Worm (Caenorhabditis elegans) whole organism, L2 larva: Measurements from ENCODE around the gene msp-49.
A peak's percentile ranks its signal among the peaks of the same experiment; 100 is the strongest.

Experiments used
- C34F6.9 ChIP-seq: fragments of 150-350 bp; optimal IDR thresholded peaks from 2 replicates; lab custom pipeline; 2014; ENCODE audit warnings: missing biosample characterization, missing genetic modification characterization
- F13H6.1 ChIP-seq: sonication (generic microtip); optimal IDR thresholded peaks from 2 replicates; lab custom pipeline; 2016; ENCODE audit warnings: missing genetic modification characterization, missing compliant biosample characterization
- ZK546.5 ChIP-seq: sonication (generic microtip); optimal IDR thresholded peaks from 2 replicates; lab custom pipeline; 2017; ENCODE audit warnings: missing biosample characterization, missing genetic modification characterization
- alr-1 ChIP-seq: fragments of 150-350 bp; optimal IDR thresholded peaks from 2 replicates; lab custom pipeline; 2014; ENCODE audit warnings: missing biosample characterization, missing genetic modification characterization
- aly-2 ChIP-seq: fragments of 150-350 bp; optimal IDR thresholded peaks from 2 replicates; lab custom pipeline; 2014; ENCODE audit warnings: missing biosample characterization, missing genetic modification characterization
- blmp-1 ChIP-seq: sonication (generic microtip); optimal IDR thresholded peaks from 2 replicates; lab custom pipeline; 2017; ENCODE audit warnings: missing genetic modification characterization, mild to moderate bottlenecking, missing compliant biosample characterization, antibody characterized with exemption, moderate library complexity; ENCODE audit not compliant: insufficient read depth
- ceh-16 ChIP-seq: fragments of 150-350 bp; optimal IDR thresholded peaks from 2 replicates; lab custom pipeline; 2014; ENCODE audit warnings: missing biosample characterization, missing genetic modification characterization
- dmd-4 ChIP-seq: sonication (generic microtip); optimal IDR thresholded peaks from 2 replicates; lab custom pipeline; 2017; ENCODE audit warnings: missing biosample characterization, missing genetic modification characterization
- egl-27 ChIP-seq: sonication (generic microtip); optimal IDR thresholded peaks from 3 replicates; lab custom pipeline; 2017; ENCODE audit warnings: missing biosample characterization, missing genetic modification reagents, missing genetic modification characterization
- fos-1 ChIP-seq: fragments of 150-350 bp; optimal IDR thresholded peaks from 2 replicates; lab custom pipeline; 2014; ENCODE audit warnings: missing biosample characterization, missing genetic modification characterization
- gmeb-1 ChIP-seq: fragments of 150-350 bp; optimal IDR thresholded peaks from 2 replicates; lab custom pipeline; 2014; ENCODE audit warnings: missing biosample characterization, missing genetic modification characterization
- lin-11 ChIP-seq: fragments of 150-350 bp; sonication (generic microtip); optimal IDR thresholded peaks from 2 replicates; lab custom pipeline; 2014; ENCODE audit warnings: missing biosample characterization, missing genetic modification characterization, inconsistent platforms, mixed read lengths
- lin-13 ChIP-seq: fragments of 150-350 bp; optimal IDR thresholded peaks from 2 replicates; lab custom pipeline; 2014; ENCODE audit warnings: missing biosample characterization, missing genetic modification reagents, missing genetic modification characterization
- lin-39 ChIP-seq: fragments of 150-350 bp; optimal IDR thresholded peaks from 2 replicates; lab custom pipeline; 2014; ENCODE audit warnings: missing biosample characterization, missing genetic modification reagents, missing genetic modification characterization
- lsy-2 ChIP-seq, 2 experiments: fragments of 150-350 bp in 1 of 2; sonication (generic microtip) in 1 of 2; optimal IDR thresholded peaks; 2 replicates each; lab custom pipeline; 2014 to 2017; ENCODE audit warnings: missing biosample characterization in 2 of 2, missing genetic modification characterization in 2 of 2
- mab-5 ChIP-seq: fragments of 150-350 bp; optimal IDR thresholded peaks from 2 replicates; lab custom pipeline; 2014; ENCODE audit warnings: missing biosample characterization, missing genetic modification characterization
- mbf-1 ChIP-seq: sonication (generic microtip); optimal IDR thresholded peaks from 2 replicates; lab custom pipeline; 2017; ENCODE audit warnings: missing biosample characterization, missing genetic modification characterization
- mdl-1 ChIP-seq, 2 experiments: fragments of 150-350 bp in 1 of 2; sonication (generic microtip) in 1 of 2; optimal IDR thresholded peaks; 2 replicates each; lab custom pipeline; 2017; ENCODE audit warnings: missing biosample characterization in 2 of 2, missing genetic modification characterization in 2 of 2
- nhr-10 ChIP-seq: sonication (generic microtip); optimal IDR thresholded peaks from 2 replicates; lab custom pipeline; 2017; ENCODE audit warnings: missing biosample characterization, missing genetic modification characterization
- nhr-11 ChIP-seq: fragments of 150-350 bp; optimal IDR thresholded peaks from 2 replicates; lab custom pipeline; 2014; ENCODE audit warnings: missing biosample characterization, missing genetic modification characterization
- nhr-12 ChIP-seq: fragments of 150-350 bp; optimal IDR thresholded peaks from 2 replicates; lab custom pipeline; 2014; ENCODE audit warnings: missing biosample characterization, missing genetic modification characterization
- nhr-129 ChIP-seq: fragments of 150-350 bp; optimal IDR thresholded peaks from 2 replicates; lab custom pipeline; 2014; ENCODE audit warnings: missing biosample characterization, missing genetic modification characterization
- nhr-21 ChIP-seq: fragments of 150-350 bp; optimal IDR thresholded peaks from 2 replicates; lab custom pipeline; 2014; ENCODE audit warnings: missing biosample characterization, missing genetic modification characterization
- nhr-23 ChIP-seq: fragments of 150-350 bp; optimal IDR thresholded peaks from 2 replicates; lab custom pipeline; 2014; ENCODE audit warnings: missing biosample characterization, missing genetic modification reagents, missing genetic modification characterization
- nhr-25 ChIP-seq: fragments of 150-350 bp; sonication (generic microtip); optimal IDR thresholded peaks from 3 replicates; lab custom pipeline; 2014; ENCODE audit warnings: missing biosample characterization, missing genetic modification characterization
- nhr-6 ChIP-seq: fragments of 150-350 bp; optimal IDR thresholded peaks from 2 replicates; lab custom pipeline; 2014; ENCODE audit warnings: missing biosample characterization, missing genetic modification characterization
- nhr-77 ChIP-seq: fragments of 150-350 bp; optimal IDR thresholded peaks from 2 replicates; lab custom pipeline; 2014; ENCODE audit warnings: missing biosample characterization, missing genetic modification characterization
- peb-1 ChIP-seq: fragments of 150-350 bp; optimal IDR thresholded peaks from 2 replicates; lab custom pipeline; 2014; ENCODE audit warnings: missing biosample characterization, missing genetic modification characterization
- sem-4 ChIP-seq: fragments of 150-350 bp; optimal IDR thresholded peaks from 2 replicates; lab custom pipeline; 2014; ENCODE audit warnings: missing biosample characterization, missing genetic modification reagents, missing genetic modification characterization
- skn-1 ChIP-seq: sonication (generic microtip); optimal IDR thresholded peaks from 2 replicates; lab custom pipeline; 2017; ENCODE audit warnings: missing biosample characterization, missing genetic modification characterization
- sma-3 ChIP-seq: sonication (generic microtip); optimal IDR thresholded peaks from 2 replicates; lab custom pipeline; 2016; ENCODE audit warnings: missing genetic modification reagents, missing genetic modification characterization, missing compliant biosample characterization
- sma-9 ChIP-seq, 2 experiments: fragments of 150-350 bp in 1 of 2; sonication (generic microtip) in 1 of 2; optimal IDR thresholded peaks; 2 replicates each; lab custom pipeline; 2014 to 2016; ENCODE audit warnings: missing genetic modification characterization in 2 of 2, mild to moderate bottlenecking in 1 of 2, missing biosample characterization in 1 of 2, missing compliant biosample characterization in 1 of 2, missing genetic modification reagents in 1 of 2, moderate library complexity in 1 of 2
- snpc-4 ChIP-seq: fragments of 150-350 bp; optimal IDR thresholded peaks from 2 replicates; lab custom pipeline; 2014; ENCODE audit warnings: missing biosample characterization, missing genetic modification characterization
- zag-1 ChIP-seq: fragments of 150-350 bp; optimal IDR thresholded peaks from 2 replicates; lab custom pipeline; 2014; ENCODE audit warnings: missing biosample characterization, missing genetic modification characterization
- ztf-1 ChIP-seq: fragments of 200-800 bp; sonication (Bioruptor generic); conservative IDR thresholded peaks from 2 replicates; pipeline ENCODE4 v1.3.6; 2022; ENCODE audit warnings: missing genetic modification characterization, missing compliant biosample characterization
- ztf-11 ChIP-seq: sonication (generic microtip); optimal IDR thresholded peaks from 2 replicates; lab custom pipeline; 2017; ENCODE audit warnings: missing biosample characterization, missing genetic modification characterization
- ztf-4 ChIP-seq: fragments of 150-350 bp; optimal IDR thresholded peaks from 2 replicates; lab custom pipeline; 2014; ENCODE audit warnings: missing biosample characterization, missing genetic modification characterization

Gene msp-49

ce11 chrII:5181497-5181896, 12.7 kb upstream of the msp-49 start (continued):
- TF ChIP-seq ceh-16 (tag; lab: Kevin White, UChicago) (no peak), nhr-25 (tag; lab: Kevin White, UChicago) (peak; percentile 51), ztf-11 (tag; lab: Kevin White, UChicago) (no peak), peb-1 (no peak), ZK546.5 (tag; lab: Kevin White, UChicago) (peak; percentile 6), lsy-2 (tag; optimal IDR thresholded peaks at IDR 0.05; lab: Kevin White, UChicago) (peak; percentile 18 to 74), lin-11 (tag; lab: Kevin White, UChicago) (peak; percentile 49), nhr-10 (tag; lab: Kevin White, UChicago) (no peak), C34F6.9 (peak; percentile 72), ztf-4 (tag; lab: Kevin White, UChicago) (no peak), nhr-129 (tag; lab: Kevin White, UChicago) (peak; percentile 77), nhr-21 (peak; percentile 34), egl-27 (tag; lab: Kevin White, UChicago) (peak; percentile 54), ztf-1 (no peak), lin-13 (peak; percentile 55), nhr-6 (tag; lab: Kevin White, UChicago) (no peak), nhr-23 (no peak), mbf-1 (no peak)
- TF ChIP-seq, all 48 proteins: peak for 20

ce11 chrII:5182451-5182850, 11.7 kb upstream of the msp-49 start:
- no peak for TF ChIP-seq alr-1
- TF ChIP-seq nhr-129 (tag; lab: Kevin White, UChicago) = peak; percentile 88
- peak; percentile 67 for TF ChIP-seq C34F6.9
- no peak for TF ChIP-seq ztf-1
- TF ChIP-seq zag-1 (tag; lab: Kevin White, UChicago) = peak; percentile 41
- TF ChIP-seq nhr-12 = no peak
- TF ChIP-seq blmp-1 = peak; percentile 81
- peak in 1 of 2 experiments; percentile 74 for TF ChIP-seq lsy-2 (tag; optimal IDR thresholded peaks at IDR 0.05; lab: Kevin White, UChicago)
- peak; percentile 62 for TF ChIP-seq nhr-21
- peak; percentile 56 for TF ChIP-seq nhr-25 (tag; lab: Kevin White, UChicago)
- no peak for TF ChIP-seq skn-1
- peak in 1 of 2 experiments; percentile 45 for TF ChIP-seq mdl-1 (tag; optimal IDR thresholded peaks at IDR 0.05; lab: Kevin White, UChicago)
- no peak for TF ChIP-seq lin-11 (tag; lab: Kevin White, UChicago)
- peak; percentile 44 for TF ChIP-seq lin-13
- TF ChIP-seq snpc-4 (tag; lab: Kevin White, UChicago) = no peak
- TF ChIP-seq nhr-10 (tag; lab: Kevin White, UChicago) = no peak
- TF ChIP-seq lin-39 (tag; lab: Kevin White, UChicago) = no peak
- TF ChIP-seq nhr-11 = no peak
- peak; percentile 70 for TF ChIP-seq F13H6.1 (tag; lab: Kevin White, UChicago)
- TF ChIP-seq fos-1 (tag; lab: Kevin White, UChicago) = peak; percentile 76
- TF ChIP-seq sem-4 = peak; percentile 44
- TF ChIP-seq mab-5 (tag; lab: Kevin White, UChicago) = no peak
- peak; percentile 47 for TF ChIP-seq sma-3
- no peak for TF ChIP-seq ceh-16 (tag; lab: Kevin White, UChicago)
- peak; percentile 81 for TF ChIP-seq sma-9 (GFP tag; optimal IDR thresholded peaks at IDR 0.05; lab: Kevin White, UChicago)
- no peak for TF ChIP-seq sma-9 (tag; optimal IDR thresholded peaks at IDR 0.05; lab: Kevin White, UChicago)
- TF ChIP-seq gmeb-1 (tag; lab: Kevin White, UChicago) = peak; percentile 66
- TF ChIP-seq dmd-4 (tag; lab: Kevin White, UChicago) = no peak
- TF ChIP-seq, all 48 proteins: peak for 15

- TF ChIP-seq F13H6.1 (tag; lab: Kevin White, UChicago) = no peak
- TF ChIP-seq nhr-25 (tag; lab: Kevin White, UChicago) = peak; percentile 40
- TF ChIP-seq lsy-2 (tag; optimal IDR thresholded peaks at IDR 0.05; lab: Kevin White, UChicago) = peak in 1 of 2 experiments; percentile 38
These were observed 11.0 kb upstream of the msp-49 start for ce11 chrII:5183207-5183606.

- no peak for TF ChIP-seq alr-1
- TF ChIP-seq aly-2 (tag; lab: Kevin White, UChicago) = no peak
- TF ChIP-seq ztf-4 (tag; lab: Kevin White, UChicago) = no peak
- TF ChIP-seq nhr-6 (tag; lab: Kevin White, UChicago) = no peak
- TF ChIP-seq nhr-77 (tag; lab: Kevin White, UChicago) = no peak
- peak; percentile 51 for TF ChIP-seq sma-9 (GFP tag; optimal IDR thresholded peaks at IDR 0.05; lab: Kevin White, UChicago)
- TF ChIP-seq sma-9 (tag; optimal IDR thresholded peaks at IDR 0.05; lab: Kevin White, UChicago) = no peak
- no peak for TF ChIP-seq nhr-12
- no peak for TF ChIP-seq snpc-4 (tag; lab: Kevin White, UChicago)
- TF ChIP-seq fos-1 (tag; lab: Kevin White, UChicago) = peak; percentile 68
- no peak for TF ChIP-seq nhr-11
- peak; percentile 2 for TF ChIP-seq F13H6.1 (tag; lab: Kevin White, UChicago)
These were observed 9.3 kb upstream of the msp-49 start for ce11 chrII:5184661-5185545.
